Fruit fly (Drosophila melanogaster) whole organism, embryonic: ENCODE measurements around the gene Alp13.
A peak's percentile ranks its signal among the peaks of the same experiment; 100 is the strongest.

Experiments used
- Ada2b ChIP-seq: fragments of 200-800 bp; sonication (Bioruptor generic); IDR thresholded peaks from 2 replicates; pipeline ENCODE4 v1.3.6; 2022; ENCODE audit warnings: missing biosample characterization, missing genetic modification characterization
- Bgb ChIP-seq: fragments of 200-800 bp; sonication (Bioruptor generic); IDR thresholded peaks from 2 replicates; pipeline ENCODE4 v1.3.6; 2022; ENCODE audit warnings: missing biosample characterization, missing genetic modification characterization; ENCODE audit not compliant: partially characterized antibody
- CG10267 ChIP-seq: fragments of 200-800 bp; sonication (Bioruptor generic); optimal IDR thresholded peaks from 2 replicates; lab custom pipeline; 2018; ENCODE audit warnings: missing biosample characterization, mild to moderate bottlenecking, missing genetic modification characterization, moderate library complexity
- CG10431 ChIP-seq: fragments of 200-800 bp; sonication (Bioruptor generic); optimal IDR thresholded peaks from 3 replicates; lab custom pipeline; 2018; ENCODE audit warnings: missing biosample characterization, mild to moderate bottlenecking, missing genetic modification characterization
- CG11504 ChIP-seq: fragments of 200-800 bp; sonication (Bioruptor generic); optimal IDR thresholded peaks from 3 replicates; lab custom pipeline; 2019; ENCODE audit warnings: missing biosample characterization, mild to moderate bottlenecking, missing genetic modification characterization, moderate library complexity
- CG11695 ChIP-seq: fragments of 200-800 bp; sonication (Bioruptor generic); IDR thresholded peaks from 3 replicates; pipeline ENCODE4 v1.3.6; 2022; ENCODE audit warnings: missing biosample characterization, missing genetic modification characterization
- CG13287 ChIP-seq: fragments of 200-800 bp; sonication (Bioruptor generic); IDR thresholded peaks from 2 replicates; pipeline ENCODE4 v1.3.6; 2022; ENCODE audit warnings: missing biosample characterization, missing genetic modification characterization; ENCODE audit not compliant: partially characterized antibody
- CG15479 ChIP-seq: fragments of 200-800 bp; sonication (Bioruptor generic); optimal IDR thresholded peaks from 3 replicates; lab custom pipeline; 2019; ENCODE audit warnings: missing biosample characterization, mild to moderate bottlenecking, missing genetic modification characterization, moderate library complexity
- CG15514 ChIP-seq: fragments of 200-800 bp; sonication (Bioruptor generic); optimal IDR thresholded peaks from 3 replicates; lab custom pipeline; 2017; ENCODE audit warnings: missing biosample characterization, missing genetic modification characterization, mild to moderate bottlenecking, moderate library complexity, missing genetic modification reagents
- CG17359 ChIP-seq: fragments of 200-800 bp; sonication (Bioruptor generic); optimal IDR thresholded peaks from 3 replicates; lab custom pipeline; 2018; ENCODE audit warnings: missing biosample characterization, mild to moderate bottlenecking, missing genetic modification characterization, moderate library complexity
- CG2199 ChIP-seq: fragments of 200-800 bp; sonication (Bioruptor generic); IDR thresholded peaks from 3 replicates; pipeline ENCODE4 v1.3.6; 2022; ENCODE audit warnings: missing biosample characterization, missing genetic modification characterization
- CG32532 ChIP-seq: fragments of 200-800 bp; sonication (Bioruptor generic); IDR thresholded peaks from 2 replicates; pipeline ENCODE4 v1.3.6; 2022; ENCODE audit warnings: missing biosample characterization, missing genetic modification characterization
- CG32767 ChIP-seq: fragments of 200-800 bp; sonication (Bioruptor generic); IDR thresholded peaks from 2 replicates; pipeline ENCODE4 v1.3.6; 2022; ENCODE audit warnings: missing biosample characterization, missing genetic modification characterization
- CG4730 ChIP-seq: fragments of 200-800 bp; sonication (Bioruptor generic); IDR thresholded peaks from 2 replicates; pipeline ENCODE4 v1.3.6; 2022; ENCODE audit warnings: missing biosample characterization, missing genetic modification characterization
- CG6175 ChIP-seq: fragments of 200-800 bp; sonication (Bioruptor generic); IDR thresholded peaks from 3 replicates; pipeline ENCODE4 v1.3.6; 2022; ENCODE audit warnings: missing biosample characterization, missing genetic modification characterization
- CG8765 ChIP-seq: fragments of 200-800 bp; sonication (Bioruptor generic); IDR thresholded peaks from 2 replicates; pipeline ENCODE4 v1.3.6; 2022; ENCODE audit warnings: missing biosample characterization, missing genetic modification characterization
- CG9215 ChIP-seq: fragments of 200-800 bp; sonication (Bioruptor generic); IDR thresholded peaks from 2 replicates; pipeline ENCODE4 v1.3.6; 2022; ENCODE audit warnings: missing biosample characterization, missing genetic modification characterization
- CG9797 ChIP-seq: fragments of 200-800 bp; sonication (Bioruptor generic); optimal IDR thresholded peaks from 3 replicates; lab custom pipeline; 2018; ENCODE audit warnings: missing biosample characterization, mild to moderate bottlenecking, missing genetic modification characterization
- CG9876 ChIP-seq: fragments of 200-800 bp; sonication (Bioruptor generic); optimal IDR thresholded peaks from 2 replicates; lab custom pipeline; 2016; ENCODE audit warnings: missing biosample characterization, missing genetic modification characterization
- CTCF ChIP-seq: fragments of 200-800 bp; sonication (Bioruptor generic); optimal IDR thresholded peaks from 2 replicates; lab custom pipeline; 2017; ENCODE audit warnings: missing biosample characterization, mild to moderate bottlenecking, missing genetic modification characterization, moderate library complexity
- Camta ChIP-seq: fragments of 200-800 bp; sonication (Bioruptor generic); optimal IDR thresholded peaks from 2 replicates; lab custom pipeline; 2016; ENCODE audit warnings: missing biosample characterization, missing genetic modification characterization
- HLH3B ChIP-seq: fragments of 200-800 bp; sonication (Bioruptor generic); IDR thresholded peaks from 2 replicates; pipeline ENCODE4 v1.3.6; 2022; ENCODE audit warnings: missing biosample characterization, missing genetic modification characterization
- HLH4C ChIP-seq: fragments of 200-800 bp; sonication (Bioruptor generic); IDR thresholded peaks from 3 replicates; pipeline ENCODE4 v1.3.6; 2022; ENCODE audit warnings: missing biosample characterization, missing genetic modification characterization; ENCODE audit not compliant: partially characterized antibody
- HmgD ChIP-seq: fragments of 200-800 bp; sonication (Bioruptor generic); optimal IDR thresholded peaks from 3 replicates; lab custom pipeline; 2016; ENCODE audit warnings: missing biosample characterization, missing genetic modification characterization
- Hsf ChIP-seq: fragments of 200-800 bp; sonication (Bioruptor generic); optimal IDR thresholded peaks from 3 replicates; lab custom pipeline; 2016; ENCODE audit warnings: missing biosample characterization, missing genetic modification characterization
- NC2α ChIP-seq: fragments of 200-800 bp; sonication (Bioruptor generic); optimal IDR thresholded peaks from 2 replicates; lab custom pipeline; 2016; ENCODE audit warnings: missing biosample characterization, missing genetic modification characterization
- NfI ChIP-seq: fragments of 200-800 bp; sonication (Bioruptor generic); optimal IDR thresholded peaks from 3 replicates; lab custom pipeline; 2018; ENCODE audit warnings: missing biosample characterization, mild to moderate bottlenecking, missing genetic modification characterization, moderate library complexity
- Opbp ChIP-seq: fragments of 200-800 bp; sonication (Bioruptor generic); IDR thresholded peaks from 3 replicates; pipeline ENCODE4 v1.3.6; 2022; ENCODE audit warnings: missing biosample characterization, missing genetic modification characterization; ENCODE audit not compliant: partially characterized antibody
- Ptx1 ChIP-seq: fragments of 200-800 bp; sonication (Bioruptor generic); IDR thresholded peaks from 2 replicates; pipeline ENCODE4 v1.3.6; 2022; ENCODE audit warnings: missing biosample characterization, missing genetic modification characterization
- Sry-β ChIP-seq: fragments of 200-800 bp; sonication (Bioruptor generic); optimal IDR thresholded peaks from 2 replicates; lab custom pipeline; 2018; ENCODE audit warnings: missing biosample characterization, mild to moderate bottlenecking, missing genetic modification characterization, moderate library complexity
- ac ChIP-seq: fragments of 200-800 bp; sonication (Bioruptor generic); optimal IDR thresholded peaks from 3 replicates; lab custom pipeline; 2017; ENCODE audit warnings: missing biosample characterization, mild to moderate bottlenecking, missing genetic modification characterization
- ato ChIP-seq: fragments of 200-800 bp; sonication (Bioruptor generic); IDR thresholded peaks from 2 replicates; pipeline ENCODE4 v1.3.6; 2022; ENCODE audit warnings: missing biosample characterization, missing genetic modification characterization; ENCODE audit not compliant: partially characterized antibody
- ci ChIP-seq: fragments of 200-800 bp; sonication (Bioruptor generic); IDR thresholded peaks from 3 replicates; pipeline ENCODE4 v1.3.6; 2022; ENCODE audit warnings: missing biosample characterization, missing genetic modification characterization
- eyg ChIP-seq: fragments of 200-800 bp; sonication (Bioruptor generic); optimal IDR thresholded peaks from 3 replicates; lab custom pipeline; 2016; ENCODE audit warnings: missing biosample characterization, missing genetic modification characterization
- gcm2 ChIP-seq: fragments of 200-800 bp; sonication (Bioruptor generic); optimal IDR thresholded peaks from 2 replicates; lab custom pipeline; 2016; ENCODE audit warnings: missing biosample characterization, missing genetic modification characterization
- gt ChIP-seq: fragments of 200-800 bp; sonication (Bioruptor generic); IDR thresholded peaks from 2 replicates; pipeline ENCODE4 v1.3.6; 2022; ENCODE audit warnings: missing biosample characterization, missing genetic modification characterization
- ind ChIP-seq: fragments of 200-800 bp; sonication (Bioruptor generic); optimal IDR thresholded peaks from 3 replicates; lab custom pipeline; 2016; ENCODE audit warnings: missing biosample characterization, missing genetic modification characterization
- insv ChIP-seq, 2 experiments: fragments of 200-800 bp; sonication (Bioruptor generic); optimal IDR thresholded peaks; 3 replicates each; lab custom pipeline; 2016 to 2018; ENCODE audit warnings: missing biosample characterization in 2 of 2, missing genetic modification characterization in 2 of 2
- jigr1 ChIP-seq: fragments of 200-800 bp; sonication (Bioruptor generic); IDR thresholded peaks from 3 replicates; pipeline ENCODE4 v1.3.6; 2022; ENCODE audit warnings: missing biosample characterization, missing genetic modification characterization
- odd ChIP-seq: fragments of 200-800 bp; sonication (Bioruptor generic); optimal IDR thresholded peaks from 2 replicates; lab custom pipeline; 2017; ENCODE audit warnings: missing biosample characterization, mild to moderate bottlenecking, missing genetic modification characterization
- otp ChIP-seq: fragments of 200-800 bp; sonication (Bioruptor generic); IDR thresholded peaks from 3 replicates; pipeline ENCODE4, ENCODE4 v1.3.6; 2022; ENCODE audit warnings: missing biosample characterization, missing genetic modification characterization
- sens-2 ChIP-seq: fragments of 200-800 bp; sonication (Bioruptor generic); IDR thresholded peaks from 2 replicates; pipeline ENCODE4 v1.3.6; 2022; ENCODE audit warnings: missing biosample characterization, missing genetic modification characterization
- sima ChIP-seq: fragments of 200-800 bp; sonication (Bioruptor generic); optimal IDR thresholded peaks from 2 replicates; lab custom pipeline; 2016; ENCODE audit warnings: missing biosample characterization, missing genetic modification characterization
- tap ChIP-seq: fragments of 200-800 bp; optimal IDR thresholded peaks from 3 replicates; lab custom pipeline; 2019; ENCODE audit warnings: missing biosample characterization, mild to moderate bottlenecking, missing genetic modification characterization, moderate library complexity
- tgo ChIP-seq: fragments of 200-800 bp; sonication (Bioruptor generic); IDR thresholded peaks from 3 replicates; pipeline ENCODE4 v1.3.6; 2022; ENCODE audit warnings: missing biosample characterization, missing genetic modification characterization
- tin ChIP-seq: fragments of 200-800 bp; sonication (Bioruptor generic); optimal IDR thresholded peaks from 3 replicates; lab custom pipeline; 2016; ENCODE audit warnings: missing biosample characterization, missing genetic modification characterization
- tll ChIP-seq, 2 experiments: fragments of 200-800 bp in 1 of 2; fragments of >200 bp in 1 of 2; sonication (Bioruptor generic) in 1 of 2; optimal IDR thresholded peaks; 2 replicates each; lab custom pipeline; 2017 to 2019; ENCODE audit warnings: missing biosample characterization in 2 of 2, missing genetic modification characterization in 2 of 2, mild to moderate bottlenecking in 1 of 2, moderate library complexity in 1 of 2
- ttk ChIP-seq: fragments of 200-800 bp; sonication (Bioruptor generic); IDR thresholded peaks from 2 replicates; pipeline ENCODE4 v2.1.2; 2022; ENCODE audit warnings: missing biosample characterization, missing genetic modification characterization
- unpg ChIP-seq: fragments of 200-800 bp; sonication (Bioruptor generic); optimal IDR thresholded peaks from 3 replicates; lab custom pipeline; 2018; ENCODE audit warnings: missing biosample characterization, mild to moderate bottlenecking, missing genetic modification characterization, moderate library complexity
- usp ChIP-seq: fragments of >200 bp; optimal IDR thresholded peaks from 2 replicates; lab custom pipeline; 2017; ENCODE audit warnings: missing biosample characterization, missing genetic modification characterization

Alp13 gene

DNA sequence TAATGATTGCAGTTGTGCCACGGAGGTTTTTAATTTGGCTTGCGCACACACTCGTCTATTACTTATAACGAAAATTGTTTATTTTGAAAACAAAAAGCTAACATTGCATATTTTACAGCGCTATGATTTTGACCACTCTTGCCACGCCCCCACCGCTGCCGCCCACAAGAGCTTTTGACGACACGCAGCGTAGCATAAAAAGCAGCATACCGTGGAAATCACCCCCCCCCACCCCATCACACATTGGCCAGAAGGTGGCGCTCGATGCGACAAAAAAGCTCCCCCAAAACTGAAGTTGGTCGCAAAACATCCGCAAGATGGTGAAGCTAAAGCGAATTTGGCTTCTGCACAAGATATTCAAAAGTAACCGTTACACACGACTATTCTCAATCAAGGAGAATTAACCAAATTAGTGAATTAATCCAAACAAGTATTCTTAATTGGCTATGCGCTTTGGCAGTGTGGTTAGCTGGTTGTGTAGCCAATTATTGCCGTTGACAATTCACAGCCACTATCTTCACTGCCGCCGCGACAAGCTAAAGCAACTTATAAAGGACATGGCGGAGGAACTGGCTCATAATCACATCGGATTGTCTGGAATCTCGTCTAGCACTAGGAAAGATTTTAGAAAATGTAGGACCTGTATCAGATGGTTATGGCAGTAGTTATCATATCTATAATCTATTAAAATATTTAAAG is 25.5 kb upstream of the Alp13 start (continued):
- TF ChIP-seq CG11504 (tag; lab: Kevin White, UChicago) (peak; percentile 32), CG2199 (GFP tag; lab: Robert Waterston, UW) (peak; percentile 90; the same call in 2 of the 3 replicates), sens-2 (GFP tag; lab: Robert Waterston, UW) (no peak), insv (GFP tag; optimal IDR thresholded peaks at IDR 0.05; lab: Kevin White, UChicago) (no peak), tll (GFP tag; optimal IDR thresholded peaks at IDR 0.05; lab: Kevin White, UChicago) (no peak), ttk (GFP tag; lab: Robert Waterston, UW) (0 out of 2 replicates have a peak, but pooled peaks have one; percentile 21), CG8765 (GFP tag; lab: Robert Waterston, UW) (no peak), Opbp (GFP tag; lab: Robert Waterston, UW) (peak; percentile 43; the same call in 1 of the 3 replicates), HLH4C (GFP tag; lab: Robert Waterston, UW) (no peak), gt (GFP tag; lab: Robert Waterston, UW) (no peak), odd (GFP tag; lab: Kevin White, UChicago) (no peak), Ada2b (GFP tag; lab: Robert Waterston, UW) (no peak), CG32767 (no peak), CG9797 (no peak), CG17359 (tag; lab: Kevin White, UChicago) (peak; percentile 47), NC2α (no peak), unpg (no peak), HLH3B (GFP tag; lab: Robert Waterston, UW) (peak; percentile 65), ind (GFP tag; lab: Kevin White, UChicago) (peak; percentile 50), ci (GFP tag; lab: Robert Waterston, UW) (peak; percentile 81), ato (GFP tag; lab: Robert Waterston, UW) (0 out of 2 replicates have a peak, but pooled peaks have one; percentile 38), CG15514 (GFP tag; lab: Kevin White, UChicago) (peak; percentile 57), Bgb (peak; percentile 56; the same call in 1 of the 2 replicates), Camta (GFP tag; lab: Kevin White, UChicago) (no peak), CG6175 (GFP tag; lab: Robert Waterston, UW) (0 out of 3 replicates have a peak, but pooled peaks have one; percentile 26), CG32532 (peak; percentile 88), eyg (GFP tag; lab: Kevin White, UChicago) (no peak), CG13287 (peak; percentile 33; the same call in 1 of the 2 replicates), NfI (peak; percentile 48), Hsf (GFP tag; lab: Kevin White, UChicago) (no peak), CG10431 (GFP tag; lab: Kevin White, UChicago) (no peak), Sry-β (no peak), CG4730 (GFP tag; lab: Robert Waterston, UW) (0 out of 2 replicates have a peak, but pooled peaks have one; percentile 18), sima (GFP tag; lab: Kevin White, UChicago) (no peak), gcm2 (GFP tag; lab: Kevin White, UChicago) (no peak), CG15479 (GFP tag; lab: Kevin White, UChicago) (no peak), CG10267 (no peak), ac (GFP tag; lab: Kevin White, UChicago) (no peak), otp (GFP tag; lab: Robert Waterston, UW) (peak; percentile 51; the same call in 2 of the 3 replicates), Ptx1 (peak; percentile 59), jigr1 (GFP tag; lab: Robert Waterston, UW) (no peak), CG9876 (GFP tag; lab: Kevin White, UChicago) (no peak), tgo (GFP tag; lab: Robert Waterston, UW) (peak; percentile 43; the same call in 1 of the 3 replicates), CG11695 (GFP tag; lab: Robert Waterston, UW) (no peak), tap (no peak), tin (GFP tag; lab: Kevin White, UChicago) (peak; percentile 52), CG9215 (GFP tag; lab: Robert Waterston, UW) (no peak), usp (GFP tag; lab: Kevin White, UChicago) (no peak), HmgD (GFP tag; lab: Kevin White, UChicago) (peak; percentile 27), CTCF (GFP tag; lab: Kevin White, UChicago) (peak; percentile 99)
